2 worm cellular contexts compared by ENCODE assay signal in the genomic region with DNA sequence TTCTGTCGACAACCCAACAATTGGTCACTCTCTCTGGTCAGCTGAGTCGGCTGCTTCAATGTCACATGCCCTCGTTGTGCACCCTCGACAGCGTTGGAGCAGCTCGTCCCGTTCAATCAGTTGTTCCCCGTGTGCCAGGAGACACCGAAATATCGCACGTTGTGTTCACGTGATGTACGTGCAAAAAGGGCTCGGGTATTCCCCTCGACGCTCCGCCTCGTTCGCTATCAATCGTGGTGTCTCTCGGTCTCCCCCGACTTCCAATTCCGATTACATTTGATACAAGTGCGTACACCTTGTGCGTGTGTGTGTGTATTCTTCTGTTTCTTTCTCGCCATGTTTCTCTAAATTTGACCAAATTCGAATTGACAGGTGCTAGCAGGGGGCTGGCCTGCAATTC.
TF ChIP-seq lines count a peak whose summit lies in the region.

No protein-coding gene starts in this region.

TF ChIP-seq in whole organism, L4 larva, 104 proteins besides CTCF, POLR2A, EP300 and RAD21 (continued from another document):
- TF ChIP-seq nhr-76 (tag; optimal IDR thresholded peaks at IDR 0.05; lab: Kevin White, UChicago) (no peak), cey-2 (tag; optimal IDR thresholded peaks at IDR 0.05; lab: Kevin White, UChicago; ENCODE audit: borderline replicate concordance, insufficient read depth) (no peak), mxl-3 (GFP tag; optimal IDR thresholded peaks at IDR 0.05; lab: Kevin White, UChicago) (peak; percentile 92), snpc-4 (tag; optimal IDR thresholded peaks at IDR 0.05; lab: Kevin White, UChicago) (no peak), aha-1 (tag; lab: Kevin White, UChicago) (peak; percentile 99), fkh-10 (GFP tag; optimal IDR thresholded peaks at IDR 0.05; lab: Kevin White, UChicago) (no peak), lin-1 (GFP tag; IDR thresholded peaks at IDR 0.05; lab: Robert Waterston, UW) (peak; percentile 93), dmd-8 (GFP tag; IDR thresholded peaks at IDR 0.05; lab: Robert Waterston, UW) (no peak), zip-2 (tag; optimal IDR thresholded peaks at IDR 0.05; lab: Kevin White, UChicago) (no peak), hlh-11 (tag; optimal IDR thresholded peaks at IDR 0.05; lab: Kevin White, UChicago) (peak; percentile 98), mxl-2 (GFP tag; conservative IDR thresholded peaks at IDR 0.05; lab: Robert Waterston, UW) (peak; percentile 97), spr-1 (tag; optimal IDR thresholded peaks at IDR 0.05; lab: Kevin White, UChicago) (no peak), aly-2 (tag; optimal IDR thresholded peaks at IDR 0.05; lab: Kevin White, UChicago) (no peak), ceh-82 (tag; optimal IDR thresholded peaks at IDR 0.05; lab: Kevin White, UChicago) (no peak), ceh-62 (tag; optimal IDR thresholded peaks at IDR 0.05; lab: Kevin White, UChicago) (no peak), ceh-28 (tag; optimal IDR thresholded peaks at IDR 0.05; lab: Kevin White, UChicago) (no peak), lir-3 (tag; optimal IDR thresholded peaks at IDR 0.05; lab: Kevin White, UChicago) (no peak), mes-2 (tag; optimal IDR thresholded peaks at IDR 0.05; lab: Kevin White, UChicago; ENCODE audit: poor library complexity, severe bottlenecking) (peak; percentile 31), unc-62 (GFP tag; optimal IDR thresholded peaks at IDR 0.05 in 1 of 2; lab: Kevin White, UChicago) (peak in 1 of 2 experiments; percentile 93), unc-62 (tag; optimal IDR thresholded peaks at IDR 0.05; lab: Kevin White, UChicago) (no peak), gei-8 (GFP tag; optimal IDR thresholded peaks at IDR 0.05; lab: Kevin White, UChicago) (peak; percentile 82), lin-29 (GFP tag; IDR thresholded peaks at IDR 0.05; lab: Robert Waterston, UW) (no peak), mep-1 (tag; optimal IDR thresholded peaks at IDR 0.05; lab: Kevin White, UChicago) (peak; percentile 54), F49E8.2 (tag; optimal IDR thresholded peaks at IDR 0.05; lab: Kevin White, UChicago; ENCODE audit: borderline replicate concordance) (no peak), tra-1 (GFP tag; IDR thresholded peaks at IDR 0.05; lab: Robert Waterston, UW) (peak; percentile 89), dve-1 (tag; optimal IDR thresholded peaks at IDR 0.05; lab: Kevin White, UChicago; ENCODE audit: insufficient read depth) (peak; percentile 78), vab-7 (GFP tag; IDR thresholded peaks at IDR 0.05; lab: Robert Waterston, UW) (no peak), dmd-9 (GFP tag; IDR thresholded peaks at IDR 0.05; lab: Robert Waterston, UW) (no peak), nhr-111 (GFP tag; optimal IDR thresholded peaks at IDR 0.05; lab: Kevin White, UChicago) (no peak), ceh-32 (tag; optimal IDR thresholded peaks at IDR 0.05; lab: Kevin White, UChicago; ENCODE audit: poor library complexity) (no peak), sdz-12 (GFP tag; optimal IDR thresholded peaks at IDR 0.05; lab: Kevin White, UChicago) (no peak), mdl-1 (tag; optimal IDR thresholded peaks at IDR 0.05; lab: Kevin White, UChicago) (peak; percentile 74 to 89), ZK337.2 (GFP tag; IDR thresholded peaks at IDR 0.05; lab: Robert Waterston, UW) (no peak), snpc-1.2 (GFP tag; IDR thresholded peaks at IDR 0.05; lab: Robert Waterston, UW) (no peak), tag-97 (GFP tag; IDR thresholded peaks at IDR 0.05; lab: Robert Waterston, UW) (no peak)

TF ChIP-seq in whole organism, young adult, 124 proteins besides CTCF, POLR2A, EP300 and RAD21 (continued from another document):
- no peak for TF ChIP-seq nfya-2 (GFP tag; IDR thresholded peaks at IDR 0.05; lab: Robert Waterston, UW)
- TF ChIP-seq chd-7 (tag; optimal IDR thresholded peaks at IDR 0.05; lab: Kevin White, UChicago), result peak; percentile 86
- no peak for TF ChIP-seq rpc-1 (optimal IDR thresholded peaks at IDR 0.05; lab: Kevin White, UChicago)
- no peak for TF ChIP-seq rpc-1 (tag; optimal IDR thresholded peaks at IDR 0.05; lab: Kevin White, UChicago)
- no peak for TF ChIP-seq B0035.1 (tag; optimal IDR thresholded peaks at IDR 0.05; lab: Kevin White, UChicago)
- no peak for TF ChIP-seq F55B11.4 (tag; optimal IDR thresholded peaks at IDR 0.05; lab: Kevin White, UChicago; ENCODE audit: borderline replicate concordance, insufficient read depth)
- no peak for TF ChIP-seq Y67H2A.10 (GFP tag; conservative IDR thresholded peaks at IDR 0.05; lab: Robert Waterston, UW)
- no peak for TF ChIP-seq dpff-1 (tag; optimal IDR thresholded peaks at IDR 0.05; lab: Kevin White, UChicago)
- TF ChIP-seq B0019.2 (GFP tag; conservative IDR thresholded peaks at IDR 0.05; lab: Robert Waterston, UW), result no peak
- peak; percentile 38 for TF ChIP-seq ztf-18 (tag; optimal IDR thresholded peaks at IDR 0.05; lab: Kevin White, UChicago)
- peak; percentile 84 for TF ChIP-seq let-526 (GFP tag; IDR thresholded peaks at IDR 0.05; lab: Robert Waterston, UW)
- TF ChIP-seq madf-6 (GFP tag; IDR thresholded peaks at IDR 0.05; lab: Robert Waterston, UW), result no peak
- no peak for TF ChIP-seq nhr-179 (tag; optimal IDR thresholded peaks at IDR 0.05; lab: Kevin White, UChicago)
- no peak for TF ChIP-seq nfya-1 (tag; optimal IDR thresholded peaks at IDR 0.05; lab: Kevin White, UChicago; ENCODE audit: borderline replicate concordance, insufficient read depth)
- no peak for TF ChIP-seq aptf-3 (GFP tag; IDR thresholded peaks at IDR 0.05; lab: Robert Waterston, UW)
- no peak for TF ChIP-seq Y79H2A.3 (GFP tag; conservative IDR thresholded peaks at IDR 0.05; lab: Robert Waterston, UW)
- TF ChIP-seq lin-54 (GFP tag; optimal IDR thresholded peaks at IDR 0.05; lab: Kevin White, UChicago), result peak; percentile 41
- TF ChIP-seq hmg-1.2 (GFP tag; IDR thresholded peaks at IDR 0.05; lab: Robert Waterston, UW), result peak; percentile 14; the same call in 1 of the 2 replicates
- TF ChIP-seq Y56A3A.18 (GFP tag; IDR thresholded peaks at IDR 0.05; lab: Robert Waterston, UW), result no peak
- TF ChIP-seq attf-6 (GFP tag; IDR thresholded peaks at IDR 0.05; lab: Robert Waterston, UW), result no peak
- TF ChIP-seq nhr-90 (tag; optimal IDR thresholded peaks at IDR 0.05; lab: Kevin White, UChicago), result peak; percentile 46
- TF ChIP-seq efl-1 (GFP tag; optimal IDR thresholded peaks at IDR 0.05; lab: Kevin White, UChicago), result no peak
- TF ChIP-seq lin-35 (GFP tag; optimal IDR thresholded peaks at IDR 0.05; lab: Kevin White, UChicago), result no peak
- no peak for TF ChIP-seq fkh-3 (tag; optimal IDR thresholded peaks at IDR 0.05; lab: Kevin White, UChicago)
- TF ChIP-seq ztf-26 (tag; optimal IDR thresholded peaks at IDR 0.05; lab: Kevin White, UChicago), result no peak
- no peak for TF ChIP-seq lsl-1 (GFP tag; optimal IDR thresholded peaks at IDR 0.05; lab: Kevin White, UChicago)
- no peak for TF ChIP-seq athp-1 (tag; optimal IDR thresholded peaks at IDR 0.05; lab: Kevin White, UChicago)
- no peak for TF ChIP-seq nhr-27 (tag; optimal IDR thresholded peaks at IDR 0.05; lab: Kevin White, UChicago)
